Fruit fly (Drosophila melanogaster): ENCODE measurements around the gene papi.

Gene papi

dm6 chr2L:2226259-2227121 lies 5.9 kb downstream of the papi start, which contains the start of the genes CG15387 and sau:
TSS of gene CG15387 (minus strand) at chr2L:2226294.
TSS of gene sau (plus strand) at chr2L:2226342.
- no peak for TF ChIP-seq Abd-B (GFP tag; optimal IDR thresholded peaks at IDR 0.05)
- TF ChIP-seq fru (GFP tag; optimal IDR thresholded peaks at IDR 0.05) = peak; percentile 92
- TF ChIP-seq woc (GFP tag; optimal IDR thresholded peaks at IDR 0.05) = peak; percentile 87
- TF ChIP-seq CG32264 (GFP tag; optimal IDR thresholded peaks at IDR 0.05) = peak; percentile 86
- peak; percentile 80 for TF ChIP-seq sage (GFP tag; optimal IDR thresholded peaks at IDR 0.05)
- no peak for TF ChIP-seq tai (GFP tag; optimal IDR thresholded peaks at IDR 0.05)
- TF ChIP-seq Vsx2 (GFP tag; optimal IDR thresholded peaks at IDR 0.05; ENCODE audit: partially characterized antibody) = no peak
- TF ChIP-seq rgr (GFP tag; optimal IDR thresholded peaks at IDR 0.05) = peak; percentile 94
- TF ChIP-seq pan (optimal IDR thresholded peaks at IDR 0.05) = no peak
- no peak for TF ChIP-seq lola (GFP tag; optimal IDR thresholded peaks at IDR 0.05)
- TF ChIP-seq br (GFP tag; optimal IDR thresholded peaks at IDR 0.05) = peak; percentile 93
- no peak for TF ChIP-seq Rel (GFP tag; optimal IDR thresholded peaks at IDR 0.05)
- peak; percentile 69 for TF ChIP-seq Rel (tag; optimal IDR thresholded peaks at IDR 0.05)
- TF ChIP-seq N (GFP tag; optimal IDR thresholded peaks at IDR 0.05) = no peak
- TF ChIP-seq Dfd (GFP tag; optimal IDR thresholded peaks at IDR 0.05) = no peak
- peak; percentile 33 for TF ChIP-seq Hr83 (GFP tag; optimal IDR thresholded peaks at IDR 0.05; ENCODE audit: poor library complexity, severe bottlenecking)
- TF ChIP-seq Jra (GFP tag; optimal IDR thresholded peaks at IDR 0.05) = peak; percentile 93
- TF ChIP-seq Hr78 (GFP tag; optimal IDR thresholded peaks at IDR 0.05) = no peak
- TF ChIP-seq usp (GFP tag; optimal IDR thresholded peaks at IDR 0.05) = no peak
- peak; percentile 91 for TF ChIP-seq GATAd (GFP tag; optimal IDR thresholded peaks at IDR 0.05)
- TF ChIP-seq psq (GFP tag; optimal IDR thresholded peaks at IDR 0.05) = peak; percentile 90
- TF ChIP-seq Dif (GFP tag; optimal IDR thresholded peaks at IDR 0.05; ENCODE audit: partially characterized antibody) = no peak
- TF ChIP-seq CG9705 (GFP tag; optimal IDR thresholded peaks at IDR 0.05) = peak; percentile 91
- peak; percentile 90 for TF ChIP-seq ey (GFP tag; optimal IDR thresholded peaks at IDR 0.05)
- peak; percentile 23 for TF ChIP-seq Myc (optimal IDR thresholded peaks at IDR 0.05)
- peak; percentile 91 for TF ChIP-seq dsf (GFP tag; optimal IDR thresholded peaks at IDR 0.05; ENCODE audit: borderline replicate concordance)
- peak; percentile 95 for TF ChIP-seq h (GFP tag; optimal IDR thresholded peaks at IDR 0.05)
- TF ChIP-seq Hnf4 (GFP tag; optimal IDR thresholded peaks at IDR 0.05) = peak; percentile 96
- peak; percentile 89 for TF ChIP-seq OdsH (GFP tag; optimal IDR thresholded peaks at IDR 0.05)
- peak; percentile 89 for TF ChIP-seq Sp1 (GFP tag; optimal IDR thresholded peaks at IDR 0.05)
- peak; percentile 87 for TF ChIP-seq brk (GFP tag; optimal IDR thresholded peaks at IDR 0.05)
- peak; percentile 62 for TF ChIP-seq Mio (GFP tag; optimal IDR thresholded peaks at IDR 0.05)
- peak; percentile 90 for TF ChIP-seq HLH106 (tag; optimal IDR thresholded peaks at IDR 0.05)
- no peak for TF ChIP-seq CrebA (GFP tag; optimal IDR thresholded peaks at IDR 0.05; ENCODE audit: borderline replicate concordance)
- peak; percentile 84 for TF ChIP-seq sv (GFP tag; optimal IDR thresholded peaks at IDR 0.05)
- TF ChIP-seq jim (GFP tag; optimal IDR thresholded peaks at IDR 0.05) = no peak
- TF ChIP-seq dl (GFP tag; optimal IDR thresholded peaks at IDR 0.05; ENCODE audit: insufficient read depth in 1 of 2, partially characterized antibody in 2 of 2) = no peak
- TF ChIP-seq foxo (GFP tag; optimal IDR thresholded peaks at IDR 0.05) = peak; percentile 79 to 93
- TF ChIP-seq dmrt93B (GFP tag; optimal IDR thresholded peaks at IDR 0.05) = peak; percentile 77

- TF ChIP-seq Hr78 (GFP tag; optimal IDR thresholded peaks at IDR 0.05) (no peak), sv (GFP tag; optimal IDR thresholded peaks at IDR 0.05) (no peak), CG9705 (GFP tag; optimal IDR thresholded peaks at IDR 0.05) (no peak), sage (GFP tag; optimal IDR thresholded peaks at IDR 0.05) (peak; percentile 4), ey (GFP tag; optimal IDR thresholded peaks at IDR 0.05) (peak; percentile 66), brk (GFP tag; optimal IDR thresholded peaks at IDR 0.05) (peak; percentile 52), Dif (GFP tag; optimal IDR thresholded peaks at IDR 0.05; ENCODE audit: partially characterized antibody) (no peak), h (GFP tag; optimal IDR thresholded peaks at IDR 0.05) (peak; percentile 63), br (GFP tag; optimal IDR thresholded peaks at IDR 0.05) (peak; percentile 75), jim (GFP tag; optimal IDR thresholded peaks at IDR 0.05) (no peak), Vsx2 (GFP tag; optimal IDR thresholded peaks at IDR 0.05; ENCODE audit: partially characterized antibody) (no peak), foxo (GFP tag; optimal IDR thresholded peaks at IDR 0.05) (peak in 1 of 2 experiments; percentile 72), psq (GFP tag; optimal IDR thresholded peaks at IDR 0.05) (peak; percentile 16), N (GFP tag; optimal IDR thresholded peaks at IDR 0.05) (no peak), fru (GFP tag; optimal IDR thresholded peaks at IDR 0.05) (peak; percentile 63), Dfd (GFP tag; optimal IDR thresholded peaks at IDR 0.05) (no peak), CrebA (GFP tag; optimal IDR thresholded peaks at IDR 0.05; ENCODE audit: borderline replicate concordance) (no peak), dl (GFP tag; optimal IDR thresholded peaks at IDR 0.05; ENCODE audit: insufficient read depth in 1 of 2, partially characterized antibody in 2 of 2) (no peak), Hr83 (GFP tag; optimal IDR thresholded peaks at IDR 0.05; ENCODE audit: poor library complexity, severe bottlenecking) (peak; percentile 10), Sp1 (GFP tag; optimal IDR thresholded peaks at IDR 0.05) (peak; percentile 38), woc (GFP tag; optimal IDR thresholded peaks at IDR 0.05) (no peak), HLH106 (tag; optimal IDR thresholded peaks at IDR 0.05) (peak; percentile 46), Rel (GFP tag; optimal IDR thresholded peaks at IDR 0.05) (no peak), Rel (tag; optimal IDR thresholded peaks at IDR 0.05) (no peak), OdsH (GFP tag; optimal IDR thresholded peaks at IDR 0.05) (peak; percentile 78), Abd-B (GFP tag; optimal IDR thresholded peaks at IDR 0.05) (no peak), Jra (GFP tag; optimal IDR thresholded peaks at IDR 0.05) (peak; percentile 45), Mio (GFP tag; optimal IDR thresholded peaks at IDR 0.05) (no peak), pan (optimal IDR thresholded peaks at IDR 0.05) (no peak), CG32264 (GFP tag; optimal IDR thresholded peaks at IDR 0.05) (no peak), tai (GFP tag; optimal IDR thresholded peaks at IDR 0.05) (no peak), dmrt93B (GFP tag; optimal IDR thresholded peaks at IDR 0.05) (no peak), rgr (GFP tag; optimal IDR thresholded peaks at IDR 0.05) (peak; percentile 76), lola (GFP tag; optimal IDR thresholded peaks at IDR 0.05) (no peak), GATAd (GFP tag; optimal IDR thresholded peaks at IDR 0.05) (no peak), Hnf4 (GFP tag; optimal IDR thresholded peaks at IDR 0.05) (peak; percentile 79), usp (GFP tag; optimal IDR thresholded peaks at IDR 0.05) (no peak), dsf (GFP tag; optimal IDR thresholded peaks at IDR 0.05; ENCODE audit: borderline replicate concordance) (no peak), Myc (optimal IDR thresholded peaks at IDR 0.05) (no peak)
These were observed 6.8 kb downstream of the papi start for dm6 chr2L:2227316-2227715.
